Worm (Caenorhabditis elegans): ENCODE measurements around the gene ZK792.4.

ZK792.4 gene

ce11 chrIV:11691524-11691923 is 9.7 kb upstream of the ZK792.4 start:
- TF ChIP-seq ZK337.2 (GFP tag; IDR thresholded peaks at IDR 0.05) (no peak), hlh-30 (tag; optimal IDR thresholded peaks at IDR 0.05; ENCODE audit: insufficient read depth) (no peak), hmg-1.1 (GFP tag; IDR thresholded peaks at IDR 0.05) (no peak), F26F4.8 (GFP tag; conservative IDR thresholded peaks at IDR 0.05) (no peak), spr-1 (tag; optimal IDR thresholded peaks at IDR 0.05) (no peak), mxl-2 (GFP tag; conservative IDR thresholded peaks at IDR 0.05) (no peak), unc-62 (GFP tag; optimal IDR thresholded peaks at IDR 0.05 in 1 of 2) (peak in 1 of 2 experiments; percentile 20), unc-62 (tag; optimal IDR thresholded peaks at IDR 0.05) (no peak), nhr-42 (GFP tag; IDR thresholded peaks at IDR 0.05) (no peak)

ce11 chrIV:11690988-11691387 is 9.2 kb upstream of the ZK792.4 start, which contains the start of gene let-60:
Gene let-60, minus strand, starts transcription at chrIV:11691088.
- TF ChIP-seq aha-1 (tag), result peak; percentile 86
- no peak for TF ChIP-seq daf-19 (GFP tag; conservative IDR thresholded peaks at IDR 0.05)

- no peak for TF ChIP-seq zfp-3 (GFP tag; conservative IDR thresholded peaks at IDR 0.05)
- no peak for TF ChIP-seq fkh-10 (GFP tag; optimal IDR thresholded peaks at IDR 0.05)
- TF ChIP-seq daf-8 (GFP tag; IDR thresholded peaks at IDR 0.05), result no peak
- no peak for TF ChIP-seq ceh-62 (tag; optimal IDR thresholded peaks at IDR 0.05)
- TF ChIP-seq mep-1 (tag; optimal IDR thresholded peaks at IDR 0.05), result no peak
- no peak for TF ChIP-seq F10B5.3 (tag; optimal IDR thresholded peaks at IDR 0.05)
- no peak for TF ChIP-seq nhr-77 (tag; optimal IDR thresholded peaks at IDR 0.05)
- no peak for TF ChIP-seq snpc-4 (tag; optimal IDR thresholded peaks at IDR 0.05)
- TF ChIP-seq mdt-29 (GFP tag; IDR thresholded peaks at IDR 0.05), result no peak
- no peak for TF ChIP-seq F44E2.7 (GFP tag; IDR thresholded peaks at IDR 0.05)
- no peak for TF ChIP-seq zip-11 (GFP tag; IDR thresholded peaks at IDR 0.05)
- no peak for TF ChIP-seq dmd-8 (GFP tag; IDR thresholded peaks at IDR 0.05)
- TF ChIP-seq ceh-28 (tag; optimal IDR thresholded peaks at IDR 0.05), result no peak
- TF ChIP-seq ceh-32 (tag; optimal IDR thresholded peaks at IDR 0.05; ENCODE audit: poor library complexity), result no peak
Observed at ce11 chrIV:11688018-11688417, 6.2 kb upstream of the ZK792.4 start, which contains the start of gene ZK792.5. Gene ZK792.5, minus strand, starts transcription at chrIV:11688118.

DNA sequence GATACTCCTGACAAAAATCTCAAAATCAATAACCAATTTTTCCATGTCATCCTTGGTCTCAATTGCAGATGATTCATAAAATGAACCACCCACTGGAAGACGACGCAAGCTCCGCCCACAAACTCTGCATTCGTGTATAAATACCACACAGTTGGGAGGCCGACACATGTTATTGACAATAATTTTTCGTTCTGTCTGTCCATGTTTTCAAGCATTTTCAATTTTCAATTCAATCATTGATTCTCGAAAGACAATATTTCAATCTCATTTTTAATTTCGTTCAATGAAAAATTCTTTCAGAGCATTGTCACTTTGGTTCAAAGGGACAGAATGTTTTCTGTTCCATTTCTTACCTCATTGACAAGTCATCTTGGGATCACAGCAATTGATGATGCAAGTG is 5.8 kb downstream of the ZK792.4 start, which contains the start of gene inx-9:
Gene inx-9 (plus strand): TSS at position 301 of the 400 bp plus-strand sequence.
- TF ChIP-seq mdl-1 (tag; optimal IDR thresholded peaks at IDR 0.05), result no peak
- TF ChIP-seq nhr-76 (tag; optimal IDR thresholded peaks at IDR 0.05), result no peak
- no peak for TF ChIP-seq ceh-20 (GFP tag; IDR thresholded peaks at IDR 0.05)
- TF ChIP-seq cey-2 (tag; optimal IDR thresholded peaks at IDR 0.05; ENCODE audit: borderline replicate concordance, insufficient read depth), result no peak

DNA sequence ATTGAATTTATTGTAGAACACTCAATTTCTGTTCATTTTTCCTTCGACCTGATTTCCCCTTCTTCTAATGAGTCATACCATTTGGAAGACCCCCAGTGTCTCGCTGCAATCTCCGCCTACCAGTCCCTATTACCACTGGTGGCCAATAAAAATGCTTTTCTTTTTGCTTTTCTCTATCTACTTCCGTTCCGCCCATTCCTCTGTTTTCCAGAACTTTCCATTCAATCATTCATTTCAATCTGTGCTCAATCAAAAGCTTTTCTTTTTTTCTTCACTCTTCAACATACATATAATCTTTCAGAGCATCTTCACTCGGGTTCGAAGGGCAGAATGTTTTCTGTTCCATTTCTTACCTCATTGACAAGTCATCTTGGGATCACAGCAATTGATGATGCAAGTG is 8.3 kb downstream of the ZK792.4 start, which contains the start of gene inx-8:
Gene inx-8 (plus strand): TSS at position 301 of the 400 bp plus-strand sequence.
- TF ChIP-seq unc-39 (tag; optimal IDR thresholded peaks at IDR 0.05), result no peak
- no peak for TF ChIP-seq dmd-9 (GFP tag; IDR thresholded peaks at IDR 0.05)
- no peak for TF ChIP-seq F44E2.7 (GFP tag; IDR thresholded peaks at IDR 0.05)
- TF ChIP-seq nhr-28 (tag; optimal IDR thresholded peaks at IDR 0.05), result no peak
- TF ChIP-seq F10B5.3 (tag; optimal IDR thresholded peaks at IDR 0.05), result no peak
- no peak for TF ChIP-seq madf-5 (GFP tag; IDR thresholded peaks at IDR 0.05)
- no peak for TF ChIP-seq pqm-1 (tag; optimal IDR thresholded peaks at IDR 0.05)

DNA sequence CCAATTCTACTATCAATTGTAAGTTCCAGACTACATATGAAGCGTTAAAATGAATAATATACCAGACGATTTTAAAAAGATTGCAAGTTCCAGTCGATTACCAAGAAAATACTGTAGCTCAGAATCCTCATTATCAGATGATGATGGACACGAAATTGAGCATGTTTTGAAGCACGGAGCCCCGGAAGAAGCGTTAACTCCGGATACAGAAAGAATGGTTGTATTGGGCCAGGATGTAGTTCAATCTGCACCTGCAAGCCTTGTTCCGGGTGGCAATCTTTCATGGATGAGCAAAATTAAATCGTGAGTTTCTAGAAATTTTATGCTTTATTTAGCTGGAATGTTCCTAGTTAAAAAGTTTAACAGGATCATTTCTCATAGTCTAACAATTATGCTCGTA is 13.8 kb downstream of the ZK792.4 start, which contains the start of gene atg-4.2:
Gene atg-4.2 (plus strand): TSS at position 24 of the 400 bp plus-strand sequence.
- TF ChIP-seq daf-8 (GFP tag; IDR thresholded peaks at IDR 0.05) (no peak), unc-62 (GFP tag; optimal IDR thresholded peaks at IDR 0.05 in 1 of 2) (peak in 1 of 2 experiments; percentile 93), unc-62 (tag; optimal IDR thresholded peaks at IDR 0.05) (no peak), duxl-1 (tag; optimal IDR thresholded peaks at IDR 0.05; ENCODE audit: poor library complexity) (no peak), daf-16 (GFP tag; optimal IDR thresholded peaks at IDR 0.05) (no peak), daf-16 (tag; optimal IDR thresholded peaks at IDR 0.05) (no peak), arid-1 (GFP tag; conservative IDR thresholded peaks at IDR 0.05) (no peak)
